Worm (Caenorhabditis elegans) whole organism, L1 larva: Measurements from ENCODE around the gene decr-1.2.

Experiments
- F16B12.6 ChIP-seq: fragments of 150-350 bp; optimal IDR thresholded peaks from 2 replicates; lab custom pipeline; 2014; ENCODE audit warnings: missing biosample characterization, missing genetic modification characterization
- Y116A8C.19 ChIP-seq: sonication (generic microtip); optimal IDR thresholded peaks from 2 replicates; lab custom pipeline; 2016; ENCODE audit warnings: missing compliant biosample characterization, missing genetic modification characterization, borderline replicate concordance
- aha-1 ChIP-seq: fragments of 150-350 bp; optimal IDR thresholded peaks from 2 replicates; lab custom pipeline; 2014; ENCODE audit warnings: missing biosample characterization, missing genetic modification characterization
- ama-1 ChIP-seq: fragments of 150-350 bp; optimal IDR thresholded peaks from 2 replicates; lab custom pipeline; 2014
- blmp-1 ChIP-seq: fragments of 150-350 bp; optimal IDR thresholded peaks from 2 replicates; lab custom pipeline; 2014; ENCODE audit warnings: missing biosample characterization, missing genetic modification characterization
- ceh-8 ChIP-seq: fragments of 200-800 bp; sonication (Bioruptor generic); optimal IDR thresholded peaks from 2 replicates; lab custom pipeline; 2018; ENCODE audit warnings: mild to moderate bottlenecking, missing genetic modification characterization, moderate library complexity, missing compliant biosample characterization
- ceh-90 ChIP-seq: sonication (generic microtip); optimal IDR thresholded peaks from 2 replicates; lab custom pipeline; 2016; ENCODE audit warnings: missing genetic modification characterization, missing compliant biosample characterization
- ces-1 ChIP-seq: fragments of 150-350 bp; optimal IDR thresholded peaks from 2 replicates; lab custom pipeline; 2014; ENCODE audit warnings: missing biosample characterization, missing genetic modification reagents, missing genetic modification characterization
- dpl-1 ChIP-seq, 3 experiments: fragments of 150-350 bp in 2 of 3; sonication (generic microtip) in 1 of 3; optimal IDR thresholded peaks; 2 replicates each; lab custom pipeline; 2014 to 2017; ENCODE audit warnings: missing biosample characterization in 3 of 3, missing genetic modification characterization in 3 of 3, missing genetic modification reagents in 3 of 3
- dsc-1 ChIP-seq: sonication (generic microtip); optimal IDR thresholded peaks from 2 replicates; lab custom pipeline; 2016; ENCODE audit warnings: mild to moderate bottlenecking, missing genetic modification characterization, missing compliant biosample characterization
- efl-1 ChIP-seq, 4 experiments: fragments of 150-350 bp; optimal IDR thresholded peaks in 3 of 4; peaks in 1 of 4; 1 replicate in 1 of 4; 2 replicates in 3 of 4; lab custom pipeline; 2014; ENCODE audit warnings: missing biosample characterization in 2 of 4, missing genetic modification characterization in 2 of 4, missing genetic modification reagents in 2 of 4
- efl-3 ChIP-seq: fragments of 200-800 bp; sonication (Bioruptor generic); optimal IDR thresholded peaks from 2 replicates; lab custom pipeline; 2018; ENCODE audit warnings: mild to moderate bottlenecking, missing genetic modification characterization, missing compliant biosample characterization
- egl-27 ChIP-seq, 2 experiments: fragments of 150-350 bp in 1 of 2; sonication (generic microtip); optimal IDR thresholded peaks; 3 replicates each; lab custom pipeline; 2017 to 2018; ENCODE audit warnings: missing biosample characterization in 2 of 2, missing genetic modification characterization in 2 of 2, missing genetic modification reagents in 2 of 2
- elt-2 ChIP-seq: sonication (generic microtip); optimal IDR thresholded peaks from 2 replicates; lab custom pipeline; 2016; ENCODE audit warnings: missing genetic modification characterization, mild to moderate bottlenecking, inconsistent platforms, missing compliant biosample characterization, missing genetic modification reagents
- elt-3 ChIP-seq, 6 experiments: fragments of 150-350 bp in 1 of 6; sonication (generic microtip); optimal IDR thresholded peaks; 2 replicates each; lab custom pipeline; 2017 to 2018; ENCODE audit warnings: missing biosample characterization in 6 of 6, missing genetic modification characterization in 6 of 6, inconsistent platforms in 1 of 6
- fos-1 ChIP-seq: fragments of 150-350 bp; optimal IDR thresholded peaks from 2 replicates; lab custom pipeline; 2014; ENCODE audit warnings: missing biosample characterization, missing genetic modification characterization
- hlh-4 ChIP-seq: sonication (generic microtip); optimal IDR thresholded peaks from 2 replicates; lab custom pipeline; 2016; ENCODE audit warnings: mild to moderate bottlenecking, missing genetic modification characterization, missing compliant biosample characterization
- jun-1 ChIP-seq: fragments of 150-350 bp; optimal IDR thresholded peaks from 2 replicates; lab custom pipeline; 2014; ENCODE audit warnings: missing biosample characterization, missing genetic modification reagents, missing genetic modification characterization
- lin-13 ChIP-seq: fragments of 150-350 bp; optimal IDR thresholded peaks from 2 replicates; lab custom pipeline; 2014; ENCODE audit warnings: missing biosample characterization, missing genetic modification reagents, missing genetic modification characterization
- lin-35 ChIP-seq, 2 experiments: fragments of 150-350 bp; optimal IDR thresholded peaks; 2 replicates each; lab custom pipeline; 2014; ENCODE audit warnings: missing biosample characterization in 2 of 2, missing genetic modification characterization in 2 of 2, missing genetic modification reagents in 2 of 2
- lsy-2 ChIP-seq, 2 experiments: fragments of 150-350 bp; optimal IDR thresholded peaks; 2 replicates each; lab custom pipeline; 2014; ENCODE audit warnings: missing biosample characterization in 2 of 2, missing genetic modification characterization in 2 of 2
- mdl-1 ChIP-seq, 2 experiments: fragments of 150-350 bp; optimal IDR thresholded peaks; 2 replicates each; lab custom pipeline; 2014 to 2017; ENCODE audit warnings: missing biosample characterization in 2 of 2, missing genetic modification characterization in 2 of 2, inconsistent platforms in 1 of 2
- nhr-11 ChIP-seq: fragments of 150-350 bp; optimal IDR thresholded peaks from 2 replicates; lab custom pipeline; 2014; ENCODE audit warnings: missing biosample characterization, missing genetic modification characterization
- nhr-19 ChIP-seq: fragments of 200-800 bp; sonication (Bioruptor generic); conservative IDR thresholded peaks from 2 replicates; pipeline ENCODE4 v1.3.6; 2022; ENCODE audit warnings: missing genetic modification characterization, missing compliant biosample characterization
- nhr-237 ChIP-seq: fragments of 150-350 bp; optimal IDR thresholded peaks from 2 replicates; lab custom pipeline; 2014; ENCODE audit warnings: missing biosample characterization, missing genetic modification characterization
- nhr-28 ChIP-seq: fragments of 150-350 bp; optimal IDR thresholded peaks from 2 replicates; lab custom pipeline; 2014; ENCODE audit warnings: missing biosample characterization, missing genetic modification characterization
- nhr-71 ChIP-seq: sonication (generic microtip); optimal IDR thresholded peaks from 2 replicates; lab custom pipeline; 2016; ENCODE audit warnings: mild to moderate bottlenecking, missing genetic modification characterization, moderate library complexity, missing compliant biosample characterization
- nhr-77 ChIP-seq: fragments of 150-350 bp; optimal IDR thresholded peaks from 2 replicates; lab custom pipeline; 2014; ENCODE audit warnings: missing biosample characterization, missing genetic modification characterization
- nhr-85 ChIP-seq: sonication (generic microtip); peaks from one replicate; lab custom pipeline; 2016; ENCODE audit warnings: missing genetic modification characterization, inconsistent platforms, missing compliant biosample characterization
- nhr-90 ChIP-seq: sonication (generic microtip); optimal IDR thresholded peaks from 2 replicates; lab custom pipeline; 2016; ENCODE audit warnings: mild to moderate bottlenecking, missing genetic modification characterization, missing compliant biosample characterization; ENCODE audit not compliant: poor library complexity
- pag-3 ChIP-seq: sonication (generic microtip); optimal IDR thresholded peaks from 2 replicates; lab custom pipeline; 2017; ENCODE audit warnings: missing genetic modification characterization, mild to moderate bottlenecking, missing compliant biosample characterization, antibody characterized with exemption, borderline replicate concordance; ENCODE audit not compliant: insufficient read depth
- pqm-1 ChIP-seq: sonication (generic microtip); optimal IDR thresholded peaks from 3 replicates; lab custom pipeline; 2017; ENCODE audit warnings: missing biosample characterization, missing genetic modification characterization
- skn-1 ChIP-seq: fragments of 150-350 bp; optimal IDR thresholded peaks from 2 replicates; lab custom pipeline; 2014; ENCODE audit warnings: missing biosample characterization, missing genetic modification characterization
- snu-23 ChIP-seq: sonication (generic microtip); optimal IDR thresholded peaks from 2 replicates; lab custom pipeline; 2016; ENCODE audit warnings: missing genetic modification characterization, missing compliant biosample characterization
- sox-4 ChIP-seq: sonication (generic microtip); optimal IDR thresholded peaks from 2 replicates; lab custom pipeline; 2016; ENCODE audit warnings: missing genetic modification characterization, missing compliant biosample characterization
- sup-37 ChIP-seq: fragments of 200-800 bp; sonication (Bioruptor generic); optimal IDR thresholded peaks from 2 replicates; lab custom pipeline; 2018; ENCODE audit warnings: mild to moderate bottlenecking, missing genetic modification characterization, missing compliant biosample characterization
- tbx-2 ChIP-seq: sonication (generic microtip); optimal IDR thresholded peaks from 2 replicates; lab custom pipeline; 2016; ENCODE audit warnings: missing genetic modification characterization, missing compliant biosample characterization
- tlp-1 ChIP-seq: fragments of 150-350 bp; optimal IDR thresholded peaks from 2 replicates; lab custom pipeline; 2014; ENCODE audit warnings: missing biosample characterization, missing genetic modification characterization
- unc-62 ChIP-seq: fragments of 150-350 bp; optimal IDR thresholded peaks from 2 replicates; lab custom pipeline; 2014; ENCODE audit warnings: missing biosample characterization, missing genetic modification reagents, missing genetic modification characterization
- vab-15 ChIP-seq: sonication (generic microtip); optimal IDR thresholded peaks from 2 replicates; lab custom pipeline; 2017; ENCODE audit warnings: missing genotype, mild to moderate bottlenecking, missing genetic modification characterization, missing compliant biosample characterization
- xbp-1 ChIP-seq: sonication (generic microtip); optimal IDR thresholded peaks from 2 replicates; lab custom pipeline; 2016; ENCODE audit warnings: missing genetic modification characterization, missing compliant biosample characterization
- zip-4 ChIP-seq: fragments of 200-800 bp; sonication (Bioruptor generic); optimal IDR thresholded peaks from 2 replicates; lab custom pipeline; 2018; ENCODE audit warnings: mild to moderate bottlenecking, missing genetic modification characterization, moderate library complexity, missing compliant biosample characterization
- ztf-11 ChIP-seq, 2 experiments: sonication (generic microtip); optimal IDR thresholded peaks; 2 replicates each; lab custom pipeline; 2016 to 2017; ENCODE audit warnings: missing genetic modification characterization in 2 of 2, missing biosample characterization in 1 of 2, missing compliant biosample characterization in 1 of 2

decr-1.2 gene

DNA sequence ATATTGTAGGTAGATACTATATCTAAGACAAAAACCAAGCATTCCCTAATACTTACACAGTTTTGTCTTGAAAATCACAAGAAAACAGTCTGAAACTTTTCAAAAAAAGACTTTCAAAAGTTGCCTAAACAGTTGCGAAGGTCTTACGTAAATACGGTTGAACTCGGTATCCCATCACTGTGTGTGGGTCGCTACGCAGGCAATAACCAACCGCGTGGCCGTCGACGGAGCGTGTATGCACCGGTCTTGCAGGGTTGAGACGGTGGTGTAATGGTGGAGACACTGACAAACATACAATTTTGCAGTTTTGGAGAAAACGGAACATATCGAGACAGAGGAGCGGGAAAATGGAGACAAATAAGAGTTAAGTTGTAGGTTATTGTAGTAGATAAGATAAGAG lies 15.8 kb downstream of the decr-1.2 start, which contains the start of gene iff-2 (continued):
- TF ChIP-seq lin-13 (GFP tag; lab: Kevin White, UChicago), result peak; percentile 100
- TF ChIP-seq mdl-1 (tag; optimal IDR thresholded peaks at IDR 0.05; lab: Kevin White, UChicago), result peak; percentile 90 to 100
- TF ChIP-seq egl-27 (tag; optimal IDR thresholded peaks at IDR 0.05; lab: Kevin White, UChicago), result peak; percentile 90 to 96

DNA sequence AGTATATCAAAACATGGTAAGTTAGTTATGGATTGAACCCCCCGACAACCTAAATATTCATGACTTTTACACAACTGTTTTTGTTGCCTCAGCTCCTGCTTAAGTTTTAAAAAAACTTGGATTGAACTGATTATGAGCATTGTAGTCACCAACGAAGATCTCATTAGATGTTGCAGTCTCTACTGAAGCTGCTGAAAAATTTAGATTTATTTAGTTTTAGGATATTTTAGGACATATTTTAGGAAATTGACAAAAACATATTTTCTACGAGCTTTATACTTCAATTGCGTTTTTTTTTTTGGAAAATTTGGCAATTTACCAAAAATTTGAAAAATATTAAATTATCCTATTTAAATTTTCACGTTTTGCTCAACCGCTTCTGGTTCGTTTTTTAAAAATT lies 16.6 kb downstream of the decr-1.2 start, which contains the start of gene F54C9.14:
Gene F54C9.14 (plus strand): TSS at position 301 of the 400 bp plus-strand sequence.
- TF ChIP-seq nhr-85 (tag; lab: Kevin White, UChicago), result peak; percentile 25
- TF ChIP-seq ceh-90 (tag; lab: Kevin White, UChicago), result no peak

DNA sequence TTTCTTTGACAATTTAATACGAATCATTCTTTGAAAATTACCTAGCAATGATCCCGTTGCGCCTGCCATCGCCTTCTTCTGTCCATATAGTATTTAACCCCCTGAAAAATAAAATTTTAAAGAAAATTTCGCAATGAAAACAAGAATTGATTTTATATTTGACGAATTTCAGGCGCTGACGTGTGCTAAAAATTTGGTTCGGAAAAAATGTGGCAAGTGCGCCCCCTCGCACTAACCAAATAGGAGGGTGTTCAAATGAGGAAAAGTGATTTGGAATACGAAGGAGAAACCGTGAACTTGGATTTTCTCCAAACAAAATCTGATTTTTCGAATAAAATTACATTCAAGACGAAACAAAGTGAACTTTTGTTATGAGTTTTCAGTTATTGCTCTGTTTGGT lies 20.6 kb downstream of the decr-1.2 start, which contains the start of gene stc-1:
Gene stc-1 (minus strand): TSS at position 101 of the 400 bp plus-strand sequence.
- TF ChIP-seq dpl-1 (GFP tag; optimal IDR thresholded peaks at IDR 0.05; lab: Kevin White, UChicago), result peak; percentile 65 to 86 (median 79)
- no peak for TF ChIP-seq nhr-28 (tag; lab: Kevin White, UChicago)
- peak; percentile 29 for TF ChIP-seq nhr-71 (tag; lab: Kevin White, UChicago)
- TF ChIP-seq lin-13 (GFP tag; lab: Kevin White, UChicago), result peak; percentile 27
- TF ChIP-seq nhr-11 (tag; lab: Kevin White, UChicago), result no peak
- TF ChIP-seq blmp-1 (tag; lab: Kevin White, UChicago), result peak; percentile 34
- no peak for TF ChIP-seq sox-4
- TF ChIP-seq efl-1 (optimal IDR thresholded peaks at IDR 0.05; lab: Kevin White, UChicago), result peak in 1 of 2 experiments; percentile 82
- peak; percentile 86 to 98 for TF ChIP-seq efl-1 (GFP tag; optimal IDR thresholded peaks at IDR 0.05 in 1 of 2; lab: Kevin White, UChicago)
- TF ChIP-seq elt-2 (tag; lab: Kevin White, UChicago), result peak; percentile 30
- peak; percentile 35 for TF ChIP-seq nhr-85 (tag; lab: Kevin White, UChicago)
- TF ChIP-seq dsc-1, result no peak
- TF ChIP-seq lin-35 (GFP tag; optimal IDR thresholded peaks at IDR 0.05; lab: Kevin White, UChicago), result peak; percentile 67 to 94
- peak; percentile 7 for TF ChIP-seq nhr-90 (tag; lab: Kevin White, UChicago)
- peak; percentile 18 for TF ChIP-seq snu-23
- peak; percentile 30 for TF ChIP-seq skn-1 (tag; lab: Kevin White, UChicago)
- peak; percentile 23 for TF ChIP-seq ama-1 (lab: Kevin White, UChicago)
- TF ChIP-seq xbp-1 (tag; lab: Kevin White, UChicago), result peak; percentile 78
- TF ChIP-seq F16B12.6 (tag; lab: Kevin White, UChicago), result peak; percentile 26
- TF ChIP-seq lsy-2 (tag; optimal IDR thresholded peaks at IDR 0.05; lab: Kevin White, UChicago), result peak; percentile 6 to 69

DNA sequence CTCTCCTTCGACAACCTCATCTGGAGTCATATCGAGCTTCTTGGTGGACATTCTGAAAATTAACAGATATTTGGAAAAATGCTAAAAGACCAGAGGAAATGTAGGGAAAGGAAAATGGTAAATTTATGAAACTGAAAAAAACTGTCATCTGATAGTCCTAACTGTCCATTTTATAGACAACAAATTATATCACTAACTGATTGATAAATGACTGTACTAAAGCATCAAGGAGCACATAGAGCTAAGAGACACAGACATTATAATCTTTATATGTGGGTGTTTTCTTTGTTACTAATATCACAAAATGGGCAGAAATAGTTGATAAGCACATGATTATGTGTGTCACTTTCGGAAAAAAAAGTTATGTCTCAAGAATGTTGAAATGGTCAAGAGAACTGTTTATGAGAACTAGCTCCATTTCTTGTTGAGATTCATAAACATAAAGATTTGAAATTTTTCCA lies 21.4 kb downstream of the decr-1.2 start, which contains the start of gene F54C9.3:
Gene F54C9.3 (minus strand): TSS at position 51 of the 461 bp plus-strand sequence.
- TF ChIP-seq efl-1 (optimal IDR thresholded peaks at IDR 0.05; lab: Kevin White, UChicago) (no peak), efl-1 (GFP tag; optimal IDR thresholded peaks at IDR 0.05 in 1 of 2; lab: Kevin White, UChicago) (peak in 1 of 2 experiments; percentile 92), dsc-1 (no peak), nhr-71 (tag; lab: Kevin White, UChicago) (no peak), aha-1 (no peak), Y116A8C.19 (tag; lab: Kevin White, UChicago) (no peak), ztf-11 (tag; optimal IDR thresholded peaks at IDR 0.05; lab: Kevin White, UChicago) (no peak), ama-1 (lab: Kevin White, UChicago) (peak; percentile 1), lin-35 (GFP tag; optimal IDR thresholded peaks at IDR 0.05; lab: Kevin White, UChicago) (peak in 1 of 2 experiments; percentile 54), jun-1 (tag; lab: Kevin White, UChicago) (peak; percentile 30), elt-2 (tag; lab: Kevin White, UChicago) (peak; percentile 85), nhr-11 (tag; lab: Kevin White, UChicago) (no peak), nhr-85 (tag; lab: Kevin White, UChicago) (no peak), hlh-4 (tag; lab: Kevin White, UChicago) (no peak), sup-37 (GFP tag; lab: Kevin White, UChicago) (no peak), fos-1 (tag; lab: Kevin White, UChicago) (no peak), vab-15 (tag; lab: Kevin White, UChicago) (no peak), pqm-1 (tag; lab: Kevin White, UChicago) (peak; percentile 57), nhr-237 (tag; lab: Kevin White, UChicago) (no peak), mdl-1 (tag; optimal IDR thresholded peaks at IDR 0.05; lab: Kevin White, UChicago) (no peak), zip-4 (GFP tag; lab: Kevin White, UChicago) (no peak), tbx-2 (tag; lab: Kevin White, UChicago) (no peak), nhr-19 (GFP tag; lab: Robert Waterston, UW) (no peak), unc-62 (no peak), ceh-8 (GFP tag; lab: Kevin White, UChicago) (no peak), efl-3 (GFP tag; lab: Kevin White, UChicago) (no peak), pag-3 (tag; lab: Kevin White, UChicago) (no peak), elt-3 (tag; optimal IDR thresholded peaks at IDR 0.05; lab: Kevin White, UChicago) (no peak), nhr-28 (tag; lab: Kevin White, UChicago) (no peak), nhr-77 (no peak), tlp-1 (peak; percentile 16), dpl-1 (GFP tag; optimal IDR thresholded peaks at IDR 0.05; lab: Kevin White, UChicago) (peak in 1 of 3 experiments; percentile 27), ces-1 (GFP tag; lab: Kevin White, UChicago) (no peak)
